Worm (Caenorhabditis elegans) whole organism, L3 larva: ENCODE results near the gene bed-2.

Experiments used
- elt-1 ChIP-seq: fragments of 150-350 bp; optimal IDR thresholded peaks from 2 replicates; lab custom pipeline; 2014; ENCODE audit warnings: missing biosample characterization, missing genetic modification characterization
- elt-2 ChIP-seq: sonication (generic microtip); optimal IDR thresholded peaks from 2 replicates; lab custom pipeline; 2016; ENCODE audit warnings: missing genetic modification reagents, mild to moderate bottlenecking, missing genetic modification characterization, missing compliant biosample characterization
- elt-3 ChIP-seq, 3 experiments: fragments of 150-350 bp in 1 of 3; sonication (generic microtip) in 2 of 3; optimal IDR thresholded peaks; 2 replicates in 2 of 3; 4 replicates in 1 of 3; lab custom pipeline; 2014 to 2017; ENCODE audit warnings: missing biosample characterization in 3 of 3, missing genetic modification characterization in 3 of 3
- jun-1 ChIP-seq: fragments of 150-350 bp; optimal IDR thresholded peaks from 2 replicates; lab custom pipeline; 2014; ENCODE audit warnings: missing biosample characterization, missing genetic modification reagents, missing genetic modification characterization
- mdl-1 ChIP-seq: fragments of 150-350 bp; optimal IDR thresholded peaks from 2 replicates; lab custom pipeline; 2014; ENCODE audit warnings: missing biosample characterization, missing genetic modification characterization
- nhr-237 ChIP-seq: fragments of 150-350 bp; optimal IDR thresholded peaks from 2 replicates; lab custom pipeline; 2014; ENCODE audit warnings: missing biosample characterization, missing genetic modification characterization
- nhr-76 ChIP-seq: fragments of 150-350 bp; sonication (generic microtip); optimal IDR thresholded peaks from 5 replicates; lab custom pipeline; 2014; ENCODE audit warnings: missing biosample characterization, missing genetic modification characterization
- pqm-1 ChIP-seq: fragments of 150-350 bp; optimal IDR thresholded peaks from 2 replicates; lab custom pipeline; 2017; ENCODE audit warnings: missing biosample characterization, missing genetic modification characterization, inconsistent platforms

- no peak for TF ChIP-seq mdl-1 (tag; lab: Kevin White, UChicago)
- TF ChIP-seq nhr-237 (tag; lab: Kevin White, UChicago) = no peak
- TF ChIP-seq elt-2 (tag; lab: Kevin White, UChicago) = no peak
- TF ChIP-seq elt-3 (tag; optimal IDR thresholded peaks at IDR 0.05; lab: Kevin White, UChicago) = no peak
- no peak for TF ChIP-seq elt-1 (tag; lab: Kevin White, UChicago)
- no peak for TF ChIP-seq nhr-76
- no peak for TF ChIP-seq pqm-1 (tag; lab: Kevin White, UChicago)
- TF ChIP-seq jun-1 (tag; lab: Kevin White, UChicago) = no peak
Observed at ce11 chrIII:11462332-11462731, 8.3 kb downstream of the bed-2 start.
